Fruit fly (Drosophila melanogaster) whole organism: ENCODE measurements around the gene CG45075.

Experiments used
- pan ChIP-seq: fragments of >200 bp; optimal IDR thresholded peaks from 2 replicates; lab custom pipeline; 2017
- psq ChIP-seq: fragments of >200 bp; optimal IDR thresholded peaks from 2 replicates; lab custom pipeline; 2017

- no peak for TF ChIP-seq pan
- TF ChIP-seq psq (lab: Kevin White, UChicago): no peak
Observed at dm6 chr2L:6082157-6082645, 9.0 kb upstream of the CG45075 start, which contains the start of gene Kr-h1.
